Worm (Caenorhabditis elegans) whole organism, mixed stage, embryonic: Measurements from ENCODE around the gene F08H9.2.

Source experiments
- ceh-83 ChIP-seq: fragments of 200-800 bp; sonication (Bioruptor generic); optimal IDR thresholded peaks from 2 replicates; lab custom pipeline; 2018; ENCODE audit warnings: mild to moderate bottlenecking, missing genetic modification characterization, missing compliant biosample characterization
- ces-1 ChIP-seq: fragments of 150-350 bp; optimal IDR thresholded peaks from 2 replicates; lab custom pipeline; 2014; ENCODE audit warnings: missing biosample characterization, missing genetic modification reagents, missing genetic modification characterization
- pha-4 ChIP-seq: fragments of 150-350 bp; optimal IDR thresholded peaks from 2 replicates; lab custom pipeline; 2018; ENCODE audit warnings: missing biosample characterization, missing genetic modification reagents, missing genetic modification characterization
- unc-62 ChIP-seq: fragments of 150-350 bp; optimal IDR thresholded peaks from 2 replicates; lab custom pipeline; 2014; ENCODE audit warnings: missing biosample characterization, missing genetic modification reagents, missing genetic modification characterization

- TF ChIP-seq pha-4 (tag; lab: Kevin White, UChicago), result no peak
- no peak for TF ChIP-seq ceh-83
- no peak for TF ChIP-seq ces-1 (GFP tag; lab: Kevin White, UChicago)
- no peak for TF ChIP-seq unc-62 (GFP tag; lab: Kevin White, UChicago)
Measured at ce11 chrV:14462653-14463052, 2.2 kb downstream of the F08H9.2 start.
